Worm (Caenorhabditis elegans) whole organism, young adult: ENCODE data around the gene mtm-3.
A peak's percentile ranks its signal among the peaks of the same experiment; 100 is the strongest.

Source experiments
- B0261.1 ChIP-seq: sonication (generic microtip); optimal IDR thresholded peaks from 2 replicates; lab custom pipeline; 2016; ENCODE audit warnings: mild to moderate bottlenecking, missing genetic modification characterization, moderate library complexity, missing compliant biosample characterization
- C17E4.6 ChIP-seq: fragments of 200-800 bp; sonication (Bioruptor generic); IDR thresholded peaks from 2 replicates; pipeline ENCODE4 v1.3.6; 2022; ENCODE audit warnings: missing genetic modification reagents, missing genetic modification characterization, missing compliant biosample characterization
- D2030.7 ChIP-seq: fragments of 200-800 bp; sonication (Bioruptor generic); IDR thresholded peaks from 2 replicates; pipeline ENCODE4 v1.3.6; 2022; ENCODE audit warnings: missing genetic modification reagents, missing genetic modification characterization, missing compliant biosample characterization
- F22D6.2 ChIP-seq: sonication (generic microtip); optimal IDR thresholded peaks from 2 replicates; lab custom pipeline; 2016; ENCODE audit warnings: mild to moderate bottlenecking, missing genetic modification characterization, missing compliant biosample characterization
- F23B12.7 ChIP-seq: sonication (generic microtip); optimal IDR thresholded peaks from 2 replicates; lab custom pipeline; 2017; ENCODE audit warnings: missing genetic modification characterization, mild to moderate bottlenecking, missing compliant biosample characterization, antibody characterized with exemption, moderate library complexity; ENCODE audit not compliant: insufficient read depth
- F52B5.7 ChIP-seq: sonication (generic microtip); optimal IDR thresholded peaks from 2 replicates; lab custom pipeline; 2016; ENCODE audit warnings: mild to moderate bottlenecking, missing genetic modification characterization, missing compliant biosample characterization
- K11D2.4 ChIP-seq: fragments of 200-800 bp; sonication (Bioruptor generic); IDR thresholded peaks from 2 replicates; pipeline ENCODE4 v1.3.6; 2022; ENCODE audit warnings: missing genetic modification reagents, missing genetic modification characterization, missing compliant biosample characterization
- K12H6.12 ChIP-seq: fragments of 200-800 bp; sonication (Bioruptor generic); optimal IDR thresholded peaks from 2 replicates; lab custom pipeline; 2018; ENCODE audit warnings: mild to moderate bottlenecking, missing genetic modification characterization, missing compliant biosample characterization
- Y53F4B.3 ChIP-seq: fragments of 200-800 bp; sonication (Bioruptor generic); IDR thresholded peaks from 2 replicates; pipeline ENCODE4 v1.3.6; 2022; ENCODE audit warnings: missing genetic modification reagents, missing genetic modification characterization, missing compliant biosample characterization
- Y53G8AR.9 ChIP-seq: fragments of 200-800 bp; sonication (Bioruptor generic); conservative IDR thresholded peaks from 2 replicates; pipeline ENCODE4 v1.3.6; 2022; ENCODE audit warnings: missing genetic modification reagents, missing genetic modification characterization, missing compliant biosample characterization
- Y79H2A.3 ChIP-seq: fragments of 200-800 bp; sonication (Bioruptor generic); conservative IDR thresholded peaks from 2 replicates; pipeline ENCODE4 v1.3.6; 2022; ENCODE audit warnings: missing genetic modification reagents, missing genetic modification characterization, missing compliant biosample characterization
- ama-1 ChIP-seq, 3 experiments: fragments of 150-350 bp in 1 of 3; sonication (generic microtip) in 2 of 3; optimal IDR thresholded peaks; 2 replicates each; lab custom pipeline; 2014 to 2018; ENCODE audit warnings: missing biosample characterization in 2 of 3, missing genetic modification characterization in 2 of 3, missing genetic modification reagents in 2 of 3
- aptf-2 ChIP-seq: fragments of 200-800 bp; sonication (Bioruptor generic); conservative IDR thresholded peaks from 2 replicates; pipeline ENCODE4 v1.3.6; 2022; ENCODE audit warnings: missing genetic modification reagents, missing genetic modification characterization, missing compliant biosample characterization
- attf-3 ChIP-seq: fragments of 200-800 bp; sonication (Bioruptor generic); conservative IDR thresholded peaks from 2 replicates; pipeline ENCODE4 v1.3.6; 2022; ENCODE audit warnings: missing genetic modification reagents, missing genetic modification characterization, missing compliant biosample characterization
- attf-6 ChIP-seq: fragments of 200-800 bp; sonication (Bioruptor generic); IDR thresholded peaks from 2 replicates; pipeline ENCODE4 v1.3.6; 2022; ENCODE audit warnings: missing genetic modification reagents, missing genetic modification characterization, missing compliant biosample characterization
- bed-2 ChIP-seq: fragments of 200-800 bp; sonication (Bioruptor generic); IDR thresholded peaks from 2 replicates; pipeline ENCODE4 v1.3.6; 2022; ENCODE audit warnings: missing genetic modification reagents, missing genetic modification characterization, missing compliant biosample characterization
- ccch-3 ChIP-seq: fragments of 200-800 bp; sonication (Bioruptor generic); optimal IDR thresholded peaks from 2 replicates; lab custom pipeline; 2018; ENCODE audit warnings: mild to moderate bottlenecking, missing genetic modification characterization, missing compliant biosample characterization
- cebp-1 ChIP-seq, 2 experiments: fragments of 200-800 bp in 1 of 2; sonication (Bioruptor generic) in 1 of 2; sonication (generic microtip) in 1 of 2; IDR thresholded peaks in 1 of 2; optimal IDR thresholded peaks in 1 of 2; 2 replicates each; pipeline versions ENCODE4 v1.3.6 to Lab custom; 2017 to 2022; ENCODE audit warnings: missing compliant biosample characterization in 2 of 2, missing genetic modification characterization in 2 of 2, mild to moderate bottlenecking in 1 of 2, missing genetic modification reagents in 1 of 2, moderate library complexity in 1 of 2
- ceh-27 ChIP-seq: fragments of 200-800 bp; sonication (Bioruptor generic); optimal IDR thresholded peaks from 2 replicates; lab custom pipeline; 2018; ENCODE audit warnings: mild to moderate bottlenecking, missing genetic modification characterization, moderate library complexity, missing compliant biosample characterization
- ceh-40 ChIP-seq: fragments of 200-800 bp; sonication (Bioruptor generic); IDR thresholded peaks from 2 replicates; pipeline ENCODE4 v1.3.6; 2022; ENCODE audit warnings: missing genetic modification characterization, missing compliant biosample characterization
- ceh-58 ChIP-seq: fragments of 200-800 bp; sonication (Bioruptor generic); IDR thresholded peaks from 2 replicates; pipeline ENCODE4 v1.3.6; 2022; ENCODE audit warnings: missing genetic modification characterization, missing compliant biosample characterization
- ceh-91 ChIP-seq: fragments of 200-800 bp; sonication (Bioruptor generic); IDR thresholded peaks from 2 replicates; pipeline ENCODE4 v1.3.6; 2022; ENCODE audit warnings: missing genetic modification reagents, missing genetic modification characterization, missing compliant biosample characterization
- chd-7 ChIP-seq: sonication (generic microtip); optimal IDR thresholded peaks from 2 replicates; lab custom pipeline; 2016; ENCODE audit warnings: mild to moderate bottlenecking, missing genetic modification characterization, moderate library complexity, missing compliant biosample characterization
- die-1 ChIP-seq: sonication (generic microtip); optimal IDR thresholded peaks from 2 replicates; lab custom pipeline; 2016; ENCODE audit warnings: missing genotype, mild to moderate bottlenecking, missing genetic modification characterization, missing compliant biosample characterization
- egrh-3 ChIP-seq: fragments of 200-800 bp; sonication (Bioruptor generic); IDR thresholded peaks from 2 replicates; pipeline ENCODE4 v1.3.6; 2022; ENCODE audit warnings: missing genetic modification reagents, missing genetic modification characterization, missing compliant biosample characterization
- fkh-3 ChIP-seq: sonication (generic microtip); optimal IDR thresholded peaks from 2 replicates; lab custom pipeline; 2016; ENCODE audit warnings: mild to moderate bottlenecking, missing genetic modification characterization, missing compliant biosample characterization
- hmg-1.2 ChIP-seq: fragments of 200-800 bp; sonication (Bioruptor generic); IDR thresholded peaks from 2 replicates; pipeline ENCODE4 v1.3.6; 2022; ENCODE audit warnings: missing genetic modification reagents, missing genetic modification characterization, missing compliant biosample characterization
- lin-26 ChIP-seq: fragments of 200-800 bp; sonication (Bioruptor generic); IDR thresholded peaks from 2 replicates; pipeline ENCODE4 v1.3.6; 2022; ENCODE audit warnings: missing genetic modification reagents, missing genetic modification characterization, missing compliant biosample characterization
- lin-40 ChIP-seq: sonication (generic microtip); optimal IDR thresholded peaks from 2 replicates; lab custom pipeline; 2016; ENCODE audit warnings: missing genetic modification characterization, mild to moderate bottlenecking, missing compliant biosample characterization, missing genotype, missing genetic modification reagents
- mxl-1 ChIP-seq: sonication (generic microtip); optimal IDR thresholded peaks from 2 replicates; lab custom pipeline; 2016; ENCODE audit warnings: missing genetic modification characterization, missing compliant biosample characterization
- nhr-120 ChIP-seq: fragments of 200-800 bp; sonication (Bioruptor generic); IDR thresholded peaks from 2 replicates; pipeline ENCODE4 v1.3.6; 2022; ENCODE audit warnings: missing genetic modification characterization, missing compliant biosample characterization
- nhr-27 ChIP-seq: fragments of 200-800 bp; sonication (Bioruptor generic); optimal IDR thresholded peaks from 2 replicates; lab custom pipeline; 2018; ENCODE audit warnings: mild to moderate bottlenecking, missing genetic modification characterization, moderate library complexity, missing compliant biosample characterization
- pbrm-1 ChIP-seq: fragments of 200-800 bp; sonication (Bioruptor generic); IDR thresholded peaks from 2 replicates; pipeline ENCODE4 v1.3.6; 2022; ENCODE audit warnings: missing genetic modification reagents, missing genetic modification characterization, missing compliant biosample characterization
- repo-1 ChIP-seq: sonication (generic microtip); optimal IDR thresholded peaks from 2 replicates; lab custom pipeline; 2017; ENCODE audit warnings: mild to moderate bottlenecking, missing genetic modification characterization, missing compliant biosample characterization
- sdz-38 ChIP-seq: sonication (generic microtip); optimal IDR thresholded peaks from 2 replicates; lab custom pipeline; 2016; ENCODE audit warnings: missing genotype, missing genetic modification characterization, missing compliant biosample characterization
- sea-2 ChIP-seq: fragments of 200-800 bp; sonication (Bioruptor generic); IDR thresholded peaks from 2 replicates; pipeline ENCODE4 v1.3.6; 2022; ENCODE audit warnings: missing genetic modification characterization, missing compliant biosample characterization
- sptf-2 ChIP-seq: fragments of 200-800 bp; sonication (Bioruptor generic); optimal IDR thresholded peaks from 2 replicates; lab custom pipeline; 2018; ENCODE audit warnings: mild to moderate bottlenecking, missing genetic modification characterization, missing compliant biosample characterization
- unc-62 ChIP-seq: fragments of 150-350 bp; optimal IDR thresholded peaks from 2 replicates; lab custom pipeline; 2014; ENCODE audit warnings: missing biosample characterization, missing genetic modification reagents, missing genetic modification characterization
- zfh-2 ChIP-seq: fragments of 200-800 bp; sonication (Bioruptor generic); conservative IDR thresholded peaks from 2 replicates; pipeline ENCODE4 v1.3.6; 2022; ENCODE audit warnings: missing genetic modification reagents, missing genetic modification characterization, missing compliant biosample characterization
- zim-3 ChIP-seq: sonication (generic microtip); optimal IDR thresholded peaks from 2 replicates; lab custom pipeline; 2017; ENCODE audit warnings: mild to moderate bottlenecking, missing genetic modification characterization, moderate library complexity, missing compliant biosample characterization
- ztf-18 ChIP-seq: sonication (generic microtip); optimal IDR thresholded peaks from 2 replicates; lab custom pipeline; 2016; ENCODE audit warnings: missing genotype, mild to moderate bottlenecking, missing genetic modification characterization, missing compliant biosample characterization
- ztf-28 ChIP-seq: fragments of 200-800 bp; sonication (Bioruptor generic); IDR thresholded peaks from 2 replicates; pipeline ENCODE4 v1.3.6; 2022; ENCODE audit warnings: missing genetic modification reagents, missing genetic modification characterization, missing compliant biosample characterization

mtm-3 gene

ce11 chrIII:3773173-3773572 is 27.1 kb downstream of the mtm-3 start, which contains the start of gene lec-4:
Gene lec-4 (minus strand): TSS chrIII:3773326.
- TF ChIP-seq cebp-1 (GFP tag; IDR thresholded peaks at IDR 0.05; lab: Robert Waterston, UW) (no peak), cebp-1 (tag; optimal IDR thresholded peaks at IDR 0.05; lab: Kevin White, UChicago) (peak; percentile 36), lin-40 (tag; lab: Kevin White, UChicago) (peak; percentile 15), ama-1 (optimal IDR thresholded peaks at IDR 0.05; lab: Kevin White, UChicago) (no peak), ama-1 (GFP tag; optimal IDR thresholded peaks at IDR 0.05; lab: Kevin White, UChicago) (no peak), bed-2 (no peak), hmg-1.2 (GFP tag; lab: Robert Waterston, UW) (peak; percentile 29; the same call in 1 of the 2 replicates), pbrm-1 (0 out of 2 replicates have a peak, but pooled peaks have one; percentile 13)
- TF ChIP-seq, all 124 proteins: peak for 4

- TF ChIP-seq Y53F4B.3 (GFP tag; lab: Robert Waterston, UW) (peak; percentile 100; the same call in 1 of the 2 replicates), ceh-91 (GFP tag; lab: Robert Waterston, UW) (peak; percentile 70; the same call in 1 of the 2 replicates), egrh-3 (GFP tag; lab: Robert Waterston, UW) (peak; percentile 96), attf-3 (peak; percentile 76; the same call in 1 of the 2 replicates), ztf-28 (GFP tag; lab: Robert Waterston, UW) (0 out of 2 replicates have a peak, but pooled peaks have one; percentile 32), ceh-40 (GFP tag; lab: Robert Waterston, UW) (0 out of 2 replicates have a peak, but pooled peaks have one; percentile 20), D2030.7 (GFP tag; lab: Robert Waterston, UW) (peak; percentile 16; the same call in 1 of the 2 replicates), ceh-58 (0 out of 2 replicates have a peak, but pooled peaks have one; percentile 81)
Measured at ce11 chrIII:3770370-3770769, 29.9 kb downstream of the mtm-3 start.

- TF ChIP-seq hmg-1.2 (GFP tag; lab: Robert Waterston, UW) (no peak), Y79H2A.3 (GFP tag; lab: Robert Waterston, UW) (no peak), K12H6.12 (tag; lab: Kevin White, UChicago) (no peak), zfh-2 (GFP tag; lab: Robert Waterston, UW) (no peak), ceh-91 (GFP tag; lab: Robert Waterston, UW) (no peak), aptf-2 (GFP tag; lab: Robert Waterston, UW) (no peak), Y53G8AR.9 (GFP tag; lab: Robert Waterston, UW) (no peak), unc-62 (no peak), ztf-18 (tag; lab: Kevin White, UChicago) (no peak), F23B12.7 (tag; lab: Kevin White, UChicago) (no peak), ccch-3 (no peak), B0261.1 (no peak), sptf-2 (GFP tag; lab: Kevin White, UChicago) (no peak)
Measured at ce11 chrIII:3768200-3768599, 32.1 kb downstream of the mtm-3 start, which contains the start of gene gmeb-3. Gene gmeb-3 (plus strand): TSS chrIII:3768500.

- TF ChIP-seq lin-26 (GFP tag; lab: Robert Waterston, UW) (no peak), D2030.7 (GFP tag; lab: Robert Waterston, UW) (no peak), sdz-38 (tag; lab: Kevin White, UChicago) (no peak), fkh-3 (tag; lab: Kevin White, UChicago) (no peak), K11D2.4 (GFP tag; lab: Robert Waterston, UW) (no peak), attf-6 (no peak), C17E4.6 (GFP tag; lab: Robert Waterston, UW) (no peak), nhr-120 (no peak), sea-2 (GFP tag; lab: Robert Waterston, UW) (no peak), F22D6.2 (tag; lab: Kevin White, UChicago) (no peak), mxl-1 (tag; lab: Kevin White, UChicago) (no peak), repo-1 (no peak), nhr-27 (tag; lab: Kevin White, UChicago) (no peak), die-1 (tag; lab: Kevin White, UChicago) (no peak), chd-7 (no peak), zim-3 (tag; lab: Kevin White, UChicago) (no peak), ama-1 (optimal IDR thresholded peaks at IDR 0.05; lab: Kevin White, UChicago) (no peak), ama-1 (GFP tag; optimal IDR thresholded peaks at IDR 0.05; lab: Kevin White, UChicago) (no peak), ceh-27 (no peak), F52B5.7 (tag; lab: Kevin White, UChicago) (no peak), Y53F4B.3 (GFP tag; lab: Robert Waterston, UW) (no peak)
Measured at ce11 chrIII:3765460-3765859, 34.8 kb downstream of the mtm-3 start, which contains the start of gene C44F1.1. Gene C44F1.1 (minus strand): TSS chrIII:3765560.
